Worm (Caenorhabditis elegans) whole organism, early embryonic: Measurements from ENCODE around the gene cutl-25.

Experiments used
- B0310.2 ChIP-seq: sonication (generic microtip); optimal IDR thresholded peaks from 2 replicates; lab custom pipeline; 2016; ENCODE audit warnings: mild to moderate bottlenecking, missing genetic modification characterization, missing compliant biosample characterization
- F13C5.2 ChIP-seq: sonication (generic microtip); optimal IDR thresholded peaks from 2 replicates; lab custom pipeline; 2017; ENCODE audit warnings: mild to moderate bottlenecking, missing genetic modification characterization, inconsistent platforms, missing compliant biosample characterization
- aly-1 ChIP-seq: sonication (generic microtip); optimal IDR thresholded peaks from 2 replicates; lab custom pipeline; 2016; ENCODE audit warnings: missing genetic modification characterization, missing compliant biosample characterization
- ama-1 ChIP-seq: fragments of 150-350 bp; optimal IDR thresholded peaks from 2 replicates; lab custom pipeline; 2014
- ceh-13 ChIP-seq: fragments of 200-800 bp; sonication (Bioruptor generic); optimal IDR thresholded peaks from 2 replicates; lab custom pipeline; 2018; ENCODE audit warnings: mild to moderate bottlenecking, missing genetic modification characterization, missing compliant biosample characterization
- ceh-36 ChIP-seq: sonication (generic microtip); optimal IDR thresholded peaks from 2 replicates; lab custom pipeline; 2016; ENCODE audit warnings: missing genetic modification characterization, inconsistent platforms, missing compliant biosample characterization
- ets-7 ChIP-seq: sonication (generic microtip); optimal IDR thresholded peaks from 2 replicates; lab custom pipeline; 2016; ENCODE audit warnings: missing genotype, missing genetic modification characterization, missing compliant biosample characterization
- flt-1 ChIP-seq: fragments of 200-800 bp; sonication (Bioruptor generic); IDR thresholded peaks from 2 replicates; pipeline ENCODE4 v1.3.6; 2022; ENCODE audit warnings: missing genetic modification characterization, missing compliant biosample characterization
- hmbx-1 ChIP-seq: sonication (generic microtip); optimal IDR thresholded peaks from 2 replicates; lab custom pipeline; 2016; ENCODE audit warnings: mild to moderate bottlenecking, missing genetic modification characterization, missing compliant biosample characterization
- hmg-4 ChIP-seq: fragments of 200-800 bp; sonication (Bioruptor generic); optimal IDR thresholded peaks from 2 replicates; lab custom pipeline; 2018; ENCODE audit warnings: mild to moderate bottlenecking, missing genetic modification characterization, missing compliant biosample characterization
- hnd-1 ChIP-seq: sonication (generic microtip); optimal IDR thresholded peaks from 2 replicates; lab custom pipeline; 2016; ENCODE audit warnings: missing genetic modification characterization, missing compliant biosample characterization
- pes-1 ChIP-seq: fragments of 200-800 bp; sonication (Bioruptor generic); IDR thresholded peaks from 2 replicates; pipeline ENCODE4 v1.3.6; 2022; ENCODE audit warnings: missing genetic modification reagents, missing genetic modification characterization, missing compliant biosample characterization
- scrt-1 ChIP-seq: fragments of 200-800 bp; sonication (Bioruptor generic); IDR thresholded peaks from 2 replicates; pipeline ENCODE4 v1.3.6; 2022; ENCODE audit warnings: missing genetic modification characterization, missing compliant biosample characterization
- sea-1 ChIP-seq: fragments of 200-800 bp; sonication (Bioruptor generic); conservative IDR thresholded peaks from 2 replicates; pipeline ENCODE4 v1.3.6; 2022; ENCODE audit warnings: missing genetic modification characterization, missing compliant biosample characterization
- tbx-11 ChIP-seq: fragments of 200-800 bp; sonication (Bioruptor generic); IDR thresholded peaks from 2 replicates; pipeline ENCODE4 v1.3.6; 2022; ENCODE audit warnings: missing genetic modification characterization, missing compliant biosample characterization
- tbx-37 ChIP-seq: fragments of 200-800 bp; sonication (Bioruptor generic); conservative IDR thresholded peaks from 2 replicates; pipeline ENCODE4 v1.3.6; 2022; ENCODE audit warnings: missing genetic modification reagents, missing genetic modification characterization, missing compliant biosample characterization
- tra-4 ChIP-seq: sonication (generic microtip); optimal IDR thresholded peaks from 2 replicates; lab custom pipeline; 2017; ENCODE audit warnings: missing genetic modification characterization, missing compliant biosample characterization

Gene cutl-25

ce11 chrIII:3047909-3048308 lies 969 bp upstream of the cutl-25 start:
- TF ChIP-seq ets-7 (tag; lab: Kevin White, UChicago) = no peak
- no peak for TF ChIP-seq scrt-1 (GFP tag; lab: Robert Waterston, UW)
- TF ChIP-seq ceh-13 = no peak
- no peak for TF ChIP-seq pes-1 (GFP tag; lab: Robert Waterston, UW)
- no peak for TF ChIP-seq sea-1
- TF ChIP-seq ama-1 (lab: Kevin White, UChicago) = no peak
- TF ChIP-seq tra-4 (tag; lab: Kevin White, UChicago) = no peak
- TF ChIP-seq F13C5.2 (tag; lab: Kevin White, UChicago) = no peak
- no peak for TF ChIP-seq hmg-4 (GFP tag; lab: Kevin White, UChicago)
- no peak for TF ChIP-seq tbx-37 (GFP tag; lab: Robert Waterston, UW)
- no peak for TF ChIP-seq B0310.2 (tag; lab: Kevin White, UChicago)
- no peak for TF ChIP-seq aly-1 (tag; lab: Kevin White, UChicago)
- no peak for TF ChIP-seq hnd-1 (tag; lab: Kevin White, UChicago)
- TF ChIP-seq flt-1 = no peak

ce11 chrIII:3040735-3041439 lies 6.1 kb downstream of the cutl-25 start, which contains the start of gene daf-2:
TSS of gene daf-2 (minus strand) at chrIII:3040846.
- no peak for TF ChIP-seq flt-1
- TF ChIP-seq hmbx-1 (tag; lab: Kevin White, UChicago) = no peak
- no peak for TF ChIP-seq aly-1 (tag; lab: Kevin White, UChicago)
- TF ChIP-seq ets-7 (tag; lab: Kevin White, UChicago) = no peak
- no peak for TF ChIP-seq sea-1
- TF ChIP-seq tra-4 (tag; lab: Kevin White, UChicago) = no peak
- no peak for TF ChIP-seq hnd-1 (tag; lab: Kevin White, UChicago)
- TF ChIP-seq ceh-36 (tag; lab: Kevin White, UChicago) = no peak
- no peak for TF ChIP-seq F13C5.2 (tag; lab: Kevin White, UChicago)
- TF ChIP-seq ceh-13 = no peak
- no peak for TF ChIP-seq tbx-37 (GFP tag; lab: Robert Waterston, UW)
- no peak for TF ChIP-seq scrt-1 (GFP tag; lab: Robert Waterston, UW)

ce11 chrIII:3037346-3037745 lies 9.6 kb downstream of the cutl-25 start:
- no peak for TF ChIP-seq tbx-37 (GFP tag; lab: Robert Waterston, UW)

ce11 chrIII:3035977-3036376 lies 11.0 kb downstream of the cutl-25 start:
- TF ChIP-seq tbx-37 (GFP tag; lab: Robert Waterston, UW) (no peak), aly-1 (tag; lab: Kevin White, UChicago) (no peak), sea-1 (no peak), pes-1 (GFP tag; lab: Robert Waterston, UW) (no peak), B0310.2 (tag; lab: Kevin White, UChicago) (no peak), tbx-11 (GFP tag; lab: Robert Waterston, UW) (no peak), tra-4 (tag; lab: Kevin White, UChicago) (no peak), ceh-13 (no peak), ets-7 (tag; lab: Kevin White, UChicago) (no peak), F13C5.2 (tag; lab: Kevin White, UChicago) (no peak)

ce11 chrIII:3034458-3034857 lies 12.5 kb downstream of the cutl-25 start:
- TF ChIP-seq F13C5.2 (tag; lab: Kevin White, UChicago) = no peak
- no peak for TF ChIP-seq hnd-1 (tag; lab: Kevin White, UChicago)
- TF ChIP-seq aly-1 (tag; lab: Kevin White, UChicago) = no peak
- TF ChIP-seq ets-7 (tag; lab: Kevin White, UChicago) = no peak
- TF ChIP-seq tbx-11 (GFP tag; lab: Robert Waterston, UW) = no peak
- no peak for TF ChIP-seq tbx-37 (GFP tag; lab: Robert Waterston, UW)
- TF ChIP-seq tra-4 (tag; lab: Kevin White, UChicago) = no peak
- no peak for TF ChIP-seq hmg-4 (GFP tag; lab: Kevin White, UChicago)
- no peak for TF ChIP-seq ama-1 (lab: Kevin White, UChicago)
- no peak for TF ChIP-seq flt-1
- no peak for TF ChIP-seq sea-1
- no peak for TF ChIP-seq B0310.2 (tag; lab: Kevin White, UChicago)
- TF ChIP-seq ceh-36 (tag; lab: Kevin White, UChicago) = no peak
- no peak for TF ChIP-seq scrt-1 (GFP tag; lab: Robert Waterston, UW)
- no peak for TF ChIP-seq pes-1 (GFP tag; lab: Robert Waterston, UW)
- no peak for TF ChIP-seq ceh-13
- TF ChIP-seq hmbx-1 (tag; lab: Kevin White, UChicago) = no peak

- TF ChIP-seq tbx-11 (GFP tag; lab: Robert Waterston, UW) (no peak), hmbx-1 (tag; lab: Kevin White, UChicago) (no peak), aly-1 (tag; lab: Kevin White, UChicago) (no peak), tra-4 (tag; lab: Kevin White, UChicago) (no peak), B0310.2 (tag; lab: Kevin White, UChicago) (no peak), flt-1 (no peak), ets-7 (tag; lab: Kevin White, UChicago) (no peak), pes-1 (GFP tag; lab: Robert Waterston, UW) (no peak), F13C5.2 (tag; lab: Kevin White, UChicago) (no peak)
Observed at ce11 chrIII:3033931-3034330, 13.0 kb downstream of the cutl-25 start.

- TF ChIP-seq hnd-1 (tag; lab: Kevin White, UChicago) (no peak), B0310.2 (tag; lab: Kevin White, UChicago) (no peak), tbx-37 (GFP tag; lab: Robert Waterston, UW) (no peak), flt-1 (no peak), pes-1 (GFP tag; lab: Robert Waterston, UW) (no peak), hmg-4 (GFP tag; lab: Kevin White, UChicago) (no peak), ets-7 (tag; lab: Kevin White, UChicago) (no peak), aly-1 (tag; lab: Kevin White, UChicago) (no peak)
Observed at ce11 chrIII:3033507-3033906, 13.4 kb downstream of the cutl-25 start.
